Worm (Caenorhabditis elegans) whole organism, mixed stage, embryonic: ENCODE data around the gene ZK856.18.
A peak's percentile ranks its signal among the peaks of the same experiment; 100 is the strongest.

Experiments used
- M03D4.4 ChIP-seq: sonication (generic microtip); optimal IDR thresholded peaks from 2 replicates; lab custom pipeline; 2017; ENCODE audit warnings: mild to moderate bottlenecking, missing genetic modification characterization, missing compliant biosample characterization
- bed-3 ChIP-seq: fragments of 200-800 bp; sonication (Bioruptor generic); optimal IDR thresholded peaks from 3 replicates; lab custom pipeline; 2018; ENCODE audit warnings: mild to moderate bottlenecking, missing genetic modification characterization, moderate library complexity, missing compliant biosample characterization
- blmp-1 ChIP-seq: fragments of 150-350 bp; optimal IDR thresholded peaks from 2 replicates; lab custom pipeline; 2014; ENCODE audit warnings: missing biosample characterization, missing genetic modification characterization
- ceh-39 ChIP-seq: fragments of 150-350 bp; optimal IDR thresholded peaks from 2 replicates; lab custom pipeline; 2014; ENCODE audit warnings: missing biosample characterization, missing genetic modification characterization
- ceh-43 ChIP-seq: fragments of 200-800 bp; sonication (Bioruptor generic); optimal IDR thresholded peaks from 2 replicates; lab custom pipeline; 2018; ENCODE audit warnings: mild to moderate bottlenecking, missing genetic modification characterization, moderate library complexity, missing compliant biosample characterization
- ceh-83 ChIP-seq: fragments of 200-800 bp; sonication (Bioruptor generic); optimal IDR thresholded peaks from 2 replicates; lab custom pipeline; 2018; ENCODE audit warnings: mild to moderate bottlenecking, missing genetic modification characterization, missing compliant biosample characterization
- ces-1 ChIP-seq: fragments of 150-350 bp; optimal IDR thresholded peaks from 2 replicates; lab custom pipeline; 2014; ENCODE audit warnings: missing biosample characterization, missing genetic modification reagents, missing genetic modification characterization
- cnd-1 ChIP-seq: fragments of 200-800 bp; sonication (Bioruptor generic); optimal IDR thresholded peaks from 2 replicates; lab custom pipeline; 2018; ENCODE audit warnings: mild to moderate bottlenecking, missing genetic modification characterization, missing compliant biosample characterization
- drap-1 ChIP-seq: fragments of 200-800 bp; sonication (Bioruptor generic); optimal IDR thresholded peaks from 3 replicates; lab custom pipeline; 2018; ENCODE audit warnings: mild to moderate bottlenecking, missing genetic modification characterization, missing compliant biosample characterization
- elt-1 ChIP-seq: sonication (generic microtip); optimal IDR thresholded peaks from 2 replicates; lab custom pipeline; 2017; ENCODE audit warnings: missing genetic modification characterization, mild to moderate bottlenecking, missing compliant biosample characterization, antibody characterized with exemption, moderate library complexity, borderline replicate concordance; ENCODE audit not compliant: insufficient read depth
- elt-3 ChIP-seq: fragments of 150-350 bp; optimal IDR thresholded peaks from 2 replicates; lab custom pipeline; 2014; ENCODE audit warnings: missing biosample characterization, missing genetic modification characterization
- flh-1 ChIP-seq: fragments of 200-800 bp; sonication (Bioruptor generic); optimal IDR thresholded peaks from 2 replicates; lab custom pipeline; 2018; ENCODE audit warnings: mild to moderate bottlenecking, missing genetic modification characterization, moderate library complexity, missing compliant biosample characterization
- ham-2 ChIP-seq: fragments of 200-800 bp; sonication (Bioruptor generic); optimal IDR thresholded peaks from 2 replicates; lab custom pipeline; 2018; ENCODE audit warnings: mild to moderate bottlenecking, missing genetic modification characterization, missing compliant biosample characterization
- hlh-1 ChIP-seq: fragments of 150-350 bp; optimal IDR thresholded peaks from 2 replicates; lab custom pipeline; 2014; ENCODE audit warnings: missing biosample characterization, missing genetic modification reagents, missing genetic modification characterization
- lin-13 ChIP-seq: fragments of 150-350 bp; optimal IDR thresholded peaks from 2 replicates; lab custom pipeline; 2014; ENCODE audit warnings: missing biosample characterization, missing genetic modification characterization
- lin-32 ChIP-seq: fragments of 200-800 bp; sonication (Bioruptor generic); optimal IDR thresholded peaks from 2 replicates; lab custom pipeline; 2018; ENCODE audit warnings: mild to moderate bottlenecking, missing genetic modification characterization, missing compliant biosample characterization
- lsy-2 ChIP-seq: fragments of 150-350 bp; optimal IDR thresholded peaks from 2 replicates; lab custom pipeline; 2014; ENCODE audit warnings: missing biosample characterization, missing genetic modification characterization
- mab-5 ChIP-seq: fragments of 150-350 bp; optimal IDR thresholded peaks from 2 replicates; lab custom pipeline; 2014; ENCODE audit warnings: missing biosample characterization, missing genetic modification characterization
- mep-1 ChIP-seq: fragments of 150-350 bp; optimal IDR thresholded peaks from 2 replicates; lab custom pipeline; 2017; ENCODE audit warnings: missing biosample characterization, missing genetic modification reagents, missing genetic modification characterization, inconsistent platforms
- mls-2 ChIP-seq: sonication (generic microtip); optimal IDR thresholded peaks from 2 replicates; lab custom pipeline; 2016; ENCODE audit warnings: mild to moderate bottlenecking, missing genetic modification characterization, moderate library complexity, missing compliant biosample characterization
- nhr-12 ChIP-seq: fragments of 150-350 bp; optimal IDR thresholded peaks from 2 replicates; lab custom pipeline; 2014; ENCODE audit warnings: missing biosample characterization, missing genetic modification characterization
- nhr-2 ChIP-seq: fragments of 150-350 bp; optimal IDR thresholded peaks from 2 replicates; lab custom pipeline; 2014; ENCODE audit warnings: missing biosample characterization, missing genetic modification characterization
- nhr-237 ChIP-seq: fragments of 150-350 bp; optimal IDR thresholded peaks from 2 replicates; lab custom pipeline; 2014; ENCODE audit warnings: missing biosample characterization, missing genetic modification characterization
- nhr-28 ChIP-seq: fragments of 150-350 bp; optimal IDR thresholded peaks from 2 replicates; lab custom pipeline; 2014; ENCODE audit warnings: missing biosample characterization, missing genetic modification characterization
- nhr-76 ChIP-seq: sonication (generic microtip); optimal IDR thresholded peaks from 2 replicates; lab custom pipeline; 2017; ENCODE audit warnings: missing biosample characterization, missing genetic modification characterization
- pha-4 ChIP-seq: fragments of 150-350 bp; optimal IDR thresholded peaks from 2 replicates; lab custom pipeline; 2018; ENCODE audit warnings: missing biosample characterization, missing genetic modification reagents, missing genetic modification characterization
- sem-2 ChIP-seq: fragments of 200-800 bp; sonication (Bioruptor generic); optimal IDR thresholded peaks from 2 replicates; lab custom pipeline; 2018; ENCODE audit warnings: mild to moderate bottlenecking, missing genetic modification characterization, missing compliant biosample characterization
- snpc-4 ChIP-seq: fragments of 150-350 bp; optimal IDR thresholded peaks from 2 replicates; lab custom pipeline; 2014; ENCODE audit warnings: missing biosample characterization, missing genetic modification characterization
- sptf-1 ChIP-seq: sonication (generic microtip); optimal IDR thresholded peaks from 2 replicates; lab custom pipeline; 2017; ENCODE audit warnings: mild to moderate bottlenecking, missing genetic modification characterization, moderate library complexity, missing compliant biosample characterization
- tbx-8 ChIP-seq: fragments of 200-800 bp; sonication (Bioruptor generic); optimal IDR thresholded peaks from 2 replicates; lab custom pipeline; 2018; ENCODE audit warnings: mild to moderate bottlenecking, missing genetic modification characterization, moderate library complexity, missing compliant biosample characterization
- unc-120 ChIP-seq: sonication (generic microtip); optimal IDR thresholded peaks from 2 replicates; lab custom pipeline; 2017; ENCODE audit warnings: missing genetic modification characterization, missing compliant biosample characterization; ENCODE audit not compliant: poor library complexity, severe bottlenecking
- unc-39 ChIP-seq: fragments of 150-350 bp; optimal IDR thresholded peaks from 2 replicates; lab custom pipeline; 2014; ENCODE audit warnings: missing biosample characterization, missing genetic modification characterization
- unc-62 ChIP-seq: fragments of 150-350 bp; optimal IDR thresholded peaks from 2 replicates; lab custom pipeline; 2014; ENCODE audit warnings: missing biosample characterization, missing genetic modification reagents, missing genetic modification characterization
- zip-8 ChIP-seq: fragments of 150-350 bp; optimal IDR thresholded peaks from 2 replicates; lab custom pipeline; 2014; ENCODE audit warnings: missing biosample characterization, missing genetic modification characterization
- ztf-11 ChIP-seq: fragments of 150-350 bp; optimal IDR thresholded peaks from 2 replicates; lab custom pipeline; 2014; ENCODE audit warnings: missing biosample characterization, missing genetic modification characterization

The ZK856.18 gene

ce11 chrV:10183810-10184209 lies 2.0 kb downstream of the ZK856.18 start:
- no peak for TF ChIP-seq ceh-39 (tag; lab: Kevin White, UChicago)
- TF ChIP-seq tbx-8 (GFP tag; lab: Kevin White, UChicago), result no peak
- TF ChIP-seq ceh-43 (GFP tag; lab: Kevin White, UChicago), result no peak
- no peak for TF ChIP-seq blmp-1 (tag; lab: Kevin White, UChicago)
- TF ChIP-seq nhr-237 (tag; lab: Kevin White, UChicago), result no peak
- no peak for TF ChIP-seq sptf-1 (tag; lab: Kevin White, UChicago)
- TF ChIP-seq ztf-11 (tag; lab: Kevin White, UChicago), result no peak
- TF ChIP-seq mls-2 (tag; lab: Kevin White, UChicago), result no peak
- no peak for TF ChIP-seq cnd-1 (tag; lab: Kevin White, UChicago)
- TF ChIP-seq mab-5, result no peak
- no peak for TF ChIP-seq lsy-2 (tag; lab: Kevin White, UChicago)
- no peak for TF ChIP-seq nhr-76 (tag; lab: Kevin White, UChicago)
- TF ChIP-seq lin-32 (GFP tag; lab: Kevin White, UChicago), result no peak
- no peak for TF ChIP-seq drap-1
- no peak for TF ChIP-seq unc-62 (GFP tag; lab: Kevin White, UChicago)
- no peak for TF ChIP-seq pha-4
- TF ChIP-seq elt-1 (tag; lab: Kevin White, UChicago), result no peak
- no peak for TF ChIP-seq unc-120
- TF ChIP-seq mep-1, result no peak
- no peak for TF ChIP-seq nhr-12 (tag; lab: Kevin White, UChicago)

DNA sequence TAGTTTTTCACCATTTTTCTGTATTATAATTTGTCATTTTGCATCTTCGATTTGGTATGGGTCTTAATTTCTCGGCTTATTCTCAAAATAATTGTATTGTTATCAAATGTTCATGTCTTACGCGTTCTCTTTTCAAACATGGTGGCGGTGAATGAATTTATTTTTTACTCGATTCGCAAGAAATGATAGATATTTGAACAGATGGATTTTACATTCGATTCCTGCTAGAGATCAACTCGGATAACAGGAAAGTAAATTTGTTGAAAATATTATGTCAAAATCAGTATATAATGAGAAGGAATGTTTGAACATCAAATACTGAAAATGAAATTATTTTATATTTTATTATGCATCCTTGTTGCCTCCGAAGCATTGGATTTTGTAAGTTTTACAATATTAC lies 2.8 kb downstream of the ZK856.18 start, which contains the start of gene ZK856.4:
TSS of gene ZK856.4 (plus strand) at position 301 of the 400 bp plus-strand sequence.
- TF ChIP-seq lsy-2 (tag; lab: Kevin White, UChicago) (no peak), nhr-28 (tag; lab: Kevin White, UChicago) (no peak), drap-1 (no peak), unc-39 (tag; lab: Kevin White, UChicago) (no peak), nhr-12 (tag; lab: Kevin White, UChicago) (no peak), sem-2 (GFP tag; lab: Kevin White, UChicago) (no peak), bed-3 (no peak), unc-120 (no peak), snpc-4 (no peak), nhr-76 (tag; lab: Kevin White, UChicago) (no peak), hlh-1 (no peak), mls-2 (tag; lab: Kevin White, UChicago) (no peak), ham-2 (GFP tag; lab: Kevin White, UChicago) (no peak), ceh-83 (GFP tag; lab: Kevin White, UChicago) (no peak), sptf-1 (tag; lab: Kevin White, UChicago) (no peak), tbx-8 (GFP tag; lab: Kevin White, UChicago) (no peak), ztf-11 (tag; lab: Kevin White, UChicago) (no peak), elt-1 (tag; lab: Kevin White, UChicago) (no peak), lin-13 (no peak), elt-3 (tag; lab: Kevin White, UChicago) (no peak)
- TF ChIP-seq, all 35 proteins: peak for 0

ce11 chrV:10179235-10179634 lies 6.6 kb downstream of the ZK856.18 start, which contains the start of gene cul-5:
TSS of gene cul-5 (plus strand) at chrV:10179535.
- TF ChIP-seq ces-1 (GFP tag; lab: Kevin White, UChicago) (no peak), flh-1 (no peak), lin-13 (no peak), nhr-28 (tag; lab: Kevin White, UChicago) (no peak), hlh-1 (no peak), unc-120 (no peak), M03D4.4 (tag; lab: Kevin White, UChicago) (no peak), cnd-1 (tag; lab: Kevin White, UChicago) (no peak), blmp-1 (tag; lab: Kevin White, UChicago) (no peak), pha-4 (no peak)

ce11 chrV:10178166-10178565 lies 7.6 kb downstream of the ZK856.18 start:
- TF ChIP-seq nhr-2 (no peak), sptf-1 (tag; lab: Kevin White, UChicago) (peak; percentile 48), mep-1 (peak; percentile 62), nhr-237 (tag; lab: Kevin White, UChicago) (peak; percentile 61), ceh-39 (tag; lab: Kevin White, UChicago) (peak; percentile 0), zip-8 (no peak), ces-1 (GFP tag; lab: Kevin White, UChicago) (peak; percentile 19), lin-13 (peak; percentile 40), lsy-2 (tag; lab: Kevin White, UChicago) (peak; percentile 30), M03D4.4 (tag; lab: Kevin White, UChicago) (no peak), sem-2 (GFP tag; lab: Kevin White, UChicago) (no peak), mls-2 (tag; lab: Kevin White, UChicago) (no peak), blmp-1 (tag; lab: Kevin White, UChicago) (peak; percentile 86), unc-120 (peak; percentile 67)
- TF ChIP-seq, all 35 proteins: peak for 9
